Fruit fly (Drosophila melanogaster): ENCODE measurements around the gene gskt.

The gskt gene

dm6 chr3R:31363615-31364014, 8.6 kb upstream of the gskt start:
- TF ChIP-seq h (GFP tag; optimal IDR thresholded peaks at IDR 0.05): no peak
- TF ChIP-seq Vsx2 (GFP tag; optimal IDR thresholded peaks at IDR 0.05; ENCODE audit: partially characterized antibody): no peak
- TF ChIP-seq brk (GFP tag; optimal IDR thresholded peaks at IDR 0.05): no peak
- TF ChIP-seq CG9705 (GFP tag; optimal IDR thresholded peaks at IDR 0.05): no peak
- no peak for TF ChIP-seq HLH106 (tag; optimal IDR thresholded peaks at IDR 0.05)
- TF ChIP-seq pan (optimal IDR thresholded peaks at IDR 0.05): no peak
- TF ChIP-seq rgr (GFP tag; optimal IDR thresholded peaks at IDR 0.05): no peak
- TF ChIP-seq br (GFP tag; optimal IDR thresholded peaks at IDR 0.05): no peak
- no peak for TF ChIP-seq Rel (GFP tag; optimal IDR thresholded peaks at IDR 0.05)
- no peak for TF ChIP-seq Rel (tag; optimal IDR thresholded peaks at IDR 0.05)
- TF ChIP-seq usp (GFP tag; optimal IDR thresholded peaks at IDR 0.05): no peak
- TF ChIP-seq woc (GFP tag; optimal IDR thresholded peaks at IDR 0.05): no peak
- no peak for TF ChIP-seq psq (GFP tag; optimal IDR thresholded peaks at IDR 0.05)
- no peak for TF ChIP-seq Dif (GFP tag; optimal IDR thresholded peaks at IDR 0.05; ENCODE audit: partially characterized antibody)
- no peak for TF ChIP-seq ey (GFP tag; optimal IDR thresholded peaks at IDR 0.05)
- TF ChIP-seq jim (GFP tag; optimal IDR thresholded peaks at IDR 0.05): no peak
- TF ChIP-seq OdsH (GFP tag; optimal IDR thresholded peaks at IDR 0.05): no peak
- no peak for TF ChIP-seq sage (GFP tag; optimal IDR thresholded peaks at IDR 0.05)

dm6 chr3R:31369054-31369453, 3.2 kb upstream of the gskt start:
- TF ChIP-seq Sp1 (GFP tag; optimal IDR thresholded peaks at IDR 0.05) (no peak), N (GFP tag; optimal IDR thresholded peaks at IDR 0.05) (no peak), HLH106 (tag; optimal IDR thresholded peaks at IDR 0.05) (no peak), Jra (GFP tag; optimal IDR thresholded peaks at IDR 0.05) (no peak), usp (GFP tag; optimal IDR thresholded peaks at IDR 0.05) (no peak), pan (optimal IDR thresholded peaks at IDR 0.05) (no peak)

DNA sequence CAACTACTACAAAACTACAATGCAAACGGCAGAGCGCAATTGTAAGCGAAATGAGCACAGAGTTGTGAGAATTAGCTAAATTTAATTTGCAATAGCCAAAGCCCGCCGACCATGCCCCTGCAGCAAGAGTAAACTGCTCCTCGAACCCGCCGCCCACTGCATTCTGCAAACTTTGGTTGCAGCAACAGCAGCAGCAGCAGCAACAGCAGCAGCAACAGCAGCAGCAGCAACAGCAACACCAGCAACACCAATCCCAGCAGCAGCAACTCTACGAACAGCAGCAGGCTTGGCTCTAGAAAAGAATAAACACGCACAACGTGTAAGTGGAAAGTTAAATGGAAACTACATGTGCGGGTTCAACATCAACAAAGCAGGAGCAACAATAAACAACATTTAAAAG, 2.0 kb upstream of the gskt start:
- peak; percentile 93 for TF ChIP-seq Dfd (GFP tag; optimal IDR thresholded peaks at IDR 0.05)
- TF ChIP-seq CrebA (GFP tag; optimal IDR thresholded peaks at IDR 0.05; ENCODE audit: borderline replicate concordance): no peak

- TF ChIP-seq br (GFP tag; optimal IDR thresholded peaks at IDR 0.05) (no peak), pan (optimal IDR thresholded peaks at IDR 0.05) (no peak)
Measured at dm6 chr3R:31380489-31380888, 8.3 kb downstream of the gskt start.

DNA sequence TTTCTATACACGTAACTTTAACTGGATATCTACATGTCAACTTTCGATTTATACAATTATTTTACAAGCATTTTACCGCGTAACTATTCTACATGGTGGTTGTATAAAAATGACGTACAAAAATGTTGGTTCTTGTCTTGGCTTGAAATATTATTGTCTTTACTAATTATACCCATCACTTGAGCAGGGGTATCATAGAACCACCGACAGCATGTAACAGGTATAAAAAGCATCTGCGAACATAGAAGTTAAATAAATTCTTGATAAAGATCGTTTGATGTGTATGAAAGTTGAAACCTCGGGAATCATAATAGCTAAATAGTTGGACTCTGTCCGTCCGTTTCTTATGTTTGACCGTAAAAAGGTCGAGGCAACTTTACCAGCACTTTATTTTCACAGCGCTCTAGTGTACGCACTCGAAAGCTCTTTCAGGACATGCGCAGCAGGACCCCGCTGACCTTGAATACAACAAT, 9.0 kb downstream of the gskt start:
- TF ChIP-seq psq (GFP tag; optimal IDR thresholded peaks at IDR 0.05): peak; percentile 63
- TF ChIP-seq rgr (GFP tag; optimal IDR thresholded peaks at IDR 0.05): peak; percentile 76
- no peak for TF ChIP-seq N (GFP tag; optimal IDR thresholded peaks at IDR 0.05)
- TF ChIP-seq Sp1 (GFP tag; optimal IDR thresholded peaks at IDR 0.05): peak; percentile 76
- TF ChIP-seq Mio (GFP tag; optimal IDR thresholded peaks at IDR 0.05): no peak
- TF ChIP-seq ey (GFP tag; optimal IDR thresholded peaks at IDR 0.05): peak; percentile 67
- TF ChIP-seq OdsH (GFP tag; optimal IDR thresholded peaks at IDR 0.05): peak; percentile 59
- TF ChIP-seq sage (GFP tag; optimal IDR thresholded peaks at IDR 0.05): no peak
- TF ChIP-seq Abd-B (GFP tag; optimal IDR thresholded peaks at IDR 0.05): no peak
- TF ChIP-seq Dfd (GFP tag; optimal IDR thresholded peaks at IDR 0.05): no peak
- TF ChIP-seq woc (GFP tag; optimal IDR thresholded peaks at IDR 0.05): peak; percentile 33
- peak; percentile 21 to 67 for TF ChIP-seq foxo (GFP tag; optimal IDR thresholded peaks at IDR 0.05)
- peak; percentile 54 for TF ChIP-seq h (GFP tag; optimal IDR thresholded peaks at IDR 0.05)
- TF ChIP-seq HLH106 (tag; optimal IDR thresholded peaks at IDR 0.05): peak; percentile 58
- TF ChIP-seq CG32264 (GFP tag; optimal IDR thresholded peaks at IDR 0.05): peak; percentile 35
- no peak for TF ChIP-seq CG9705 (GFP tag; optimal IDR thresholded peaks at IDR 0.05)
- no peak for TF ChIP-seq lola (GFP tag; optimal IDR thresholded peaks at IDR 0.05)
- TF ChIP-seq dsf (GFP tag; optimal IDR thresholded peaks at IDR 0.05; ENCODE audit: borderline replicate concordance): no peak
- TF ChIP-seq pan (optimal IDR thresholded peaks at IDR 0.05): peak; percentile 42
- TF ChIP-seq jim (GFP tag; optimal IDR thresholded peaks at IDR 0.05): no peak
- TF ChIP-seq fru (GFP tag; optimal IDR thresholded peaks at IDR 0.05): peak; percentile 84
- TF ChIP-seq br (GFP tag; optimal IDR thresholded peaks at IDR 0.05): peak; percentile 80

DNA sequence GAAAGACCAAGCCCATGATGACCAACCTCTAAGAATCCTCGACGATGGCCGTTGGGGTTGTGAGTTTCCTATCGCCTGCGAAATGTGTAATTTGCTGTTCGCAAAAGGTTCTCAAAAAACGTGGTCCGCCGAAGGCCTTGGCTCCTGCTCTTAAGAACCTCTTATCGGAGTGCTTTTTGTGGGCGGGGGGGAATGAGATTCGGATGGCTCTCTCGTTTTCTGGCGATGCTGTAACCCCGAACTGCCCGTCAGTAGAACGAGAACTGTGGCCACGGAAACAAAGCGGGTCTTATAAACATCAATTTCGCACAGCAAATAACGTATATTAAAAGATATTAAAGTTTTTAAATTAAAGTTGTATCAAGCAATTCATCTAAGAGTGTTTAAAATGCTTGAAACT, 9.6 kb downstream of the gskt start, which contains the start of gene CG1607:
CG1607 (plus strand) TSS at position 249 of the 400 bp plus-strand sequence.
- TF ChIP-seq ey (GFP tag; optimal IDR thresholded peaks at IDR 0.05) (no peak), br (GFP tag; optimal IDR thresholded peaks at IDR 0.05) (no peak), jim (GFP tag; optimal IDR thresholded peaks at IDR 0.05) (no peak), Mio (GFP tag; optimal IDR thresholded peaks at IDR 0.05) (no peak), rgr (GFP tag; optimal IDR thresholded peaks at IDR 0.05) (no peak), Hr78 (GFP tag; optimal IDR thresholded peaks at IDR 0.05) (no peak)
